Fruit fly (Drosophila melanogaster) whole organism, wandering third instar larva: ENCODE data around the gene CG42540.

Experiments
- Abd-B ChIP-seq: fragments of >200 bp; optimal IDR thresholded peaks from 2 replicates; lab custom pipeline; 2017; ENCODE audit warnings: missing biosample characterization, missing genetic modification characterization
- CG32264 ChIP-seq: fragments of 200-800 bp; sonication (Bioruptor generic); optimal IDR thresholded peaks from 2 replicates; lab custom pipeline; 2016; ENCODE audit warnings: missing biosample characterization, missing genetic modification characterization
- CG9705 ChIP-seq: fragments of 200-800 bp; sonication (Bioruptor generic); optimal IDR thresholded peaks from 2 replicates; lab custom pipeline; 2018; ENCODE audit warnings: missing biosample characterization, mild to moderate bottlenecking, missing genetic modification characterization
- CrebA ChIP-seq: fragments of 200-800 bp; sonication (Bioruptor generic); optimal IDR thresholded peaks from 2 replicates; lab custom pipeline; 2016; ENCODE audit warnings: missing biosample characterization, mild to moderate bottlenecking, missing genetic modification characterization, borderline replicate concordance
- Dif ChIP-seq: fragments of 200-275, 200-300 bp; sonication (Bioruptor generic); optimal IDR thresholded peaks from 2 replicates; lab custom pipeline; 2018; ENCODE audit warnings: missing biosample characterization, missing genetic modification characterization; ENCODE audit not compliant: partially characterized antibody
- GATAd ChIP-seq: sonication (Bioruptor generic); optimal IDR thresholded peaks from 2 replicates; lab custom pipeline; 2016; ENCODE audit warnings: missing biosample characterization, missing genetic modification characterization
- HLH106 ChIP-seq: fragments of 200-800 bp; optimal IDR thresholded peaks from 3 replicates; lab custom pipeline; 2019; ENCODE audit warnings: missing biosample characterization, mild to moderate bottlenecking, missing genetic modification characterization, moderate library complexity
- Hnf4 ChIP-seq: fragments of 200-800 bp; sonication (Bioruptor generic); optimal IDR thresholded peaks from 2 replicates; lab custom pipeline; 2016; ENCODE audit warnings: missing biosample characterization, mild to moderate bottlenecking, missing genetic modification characterization
- Hr83 ChIP-seq: fragments of 200-300 bp; sonication (Bioruptor generic); optimal IDR thresholded peaks from 2 replicates; lab custom pipeline; 2016; ENCODE audit warnings: missing biosample characterization, mild to moderate bottlenecking, missing genetic modification characterization, moderate library complexity; ENCODE audit not compliant: poor library complexity, severe bottlenecking
- Jra ChIP-seq: sonication (Bioruptor generic); optimal IDR thresholded peaks from 2 replicates; lab custom pipeline; 2016; ENCODE audit warnings: missing biosample characterization, missing genetic modification characterization
- Mio ChIP-seq: sonication (Bioruptor generic); optimal IDR thresholded peaks from 2 replicates; lab custom pipeline; 2016; ENCODE audit warnings: missing biosample characterization, missing genetic modification characterization
- Myc ChIP-seq: fragments of >200 bp; optimal IDR thresholded peaks from 2 replicates; lab custom pipeline; 2017
- N ChIP-seq: fragments of >200 bp; optimal IDR thresholded peaks from 2 replicates; lab custom pipeline; 2018; ENCODE audit warnings: missing biosample characterization, missing external identifiers, missing genetic modification characterization
- OdsH ChIP-seq: fragments of 200-800 bp; sonication (Bioruptor generic); optimal IDR thresholded peaks from 2 replicates; lab custom pipeline; 2016; ENCODE audit warnings: missing biosample characterization, mild to moderate bottlenecking, missing genetic modification characterization
- Rel ChIP-seq, 2 experiments: fragments of 200-800 bp; sonication (Bioruptor generic) in 1 of 2; optimal IDR thresholded peaks; 2 replicates in 1 of 2; 3 replicates in 1 of 2; lab custom pipeline; 2016 to 2019; ENCODE audit warnings: mild to moderate bottlenecking in 2 of 2, missing biosample characterization in 2 of 2, missing genetic modification characterization in 2 of 2, moderate library complexity in 1 of 2
- Sp1 ChIP-seq: fragments of 200-800 bp; sonication (Bioruptor generic); optimal IDR thresholded peaks from 3 replicates; lab custom pipeline; 2019; ENCODE audit warnings: missing biosample characterization, mild to moderate bottlenecking, missing genetic modification characterization, moderate library complexity
- Vsx2 ChIP-seq: fragments of 200-300, 225-300 bp; sonication (Bioruptor generic); optimal IDR thresholded peaks from 2 replicates; lab custom pipeline; 2018; ENCODE audit warnings: missing biosample characterization, missing genetic modification characterization; ENCODE audit not compliant: partially characterized antibody
- br ChIP-seq: fragments of 200-800 bp; sonication (Bioruptor generic); optimal IDR thresholded peaks from 2 replicates; lab custom pipeline; 2016; ENCODE audit warnings: missing biosample characterization, missing genetic modification characterization
- brk ChIP-seq: fragments of 200-800 bp; sonication (Bioruptor generic); optimal IDR thresholded peaks from 2 replicates; lab custom pipeline; 2016; ENCODE audit warnings: missing biosample characterization, mild to moderate bottlenecking, missing genetic modification characterization
- dl ChIP-seq, 2 experiments: fragments of 175-275, 200-275 bp in 1 of 2; fragments of 200-275 bp in 1 of 2; sonication (Bioruptor generic); optimal IDR thresholded peaks; lab custom pipeline; 2018; ENCODE audit warnings: mild to moderate bottlenecking in 2 of 2, missing biosample characterization in 2 of 2, missing genetic modification characterization in 2 of 2, moderate library complexity in 2 of 2; ENCODE audit not compliant: partially characterized antibody in 2 of 2, insufficient read depth in 1 of 2
- dsf ChIP-seq: sonication (Bioruptor generic); optimal IDR thresholded peaks from 2 replicates; lab custom pipeline; 2016; ENCODE audit warnings: missing biosample characterization, missing genetic modification characterization, borderline replicate concordance
- ey ChIP-seq: fragments of 200-800 bp; sonication (Bioruptor generic); optimal IDR thresholded peaks from 2 replicates; lab custom pipeline; 2016; ENCODE audit warnings: missing biosample characterization, missing genetic modification characterization
- foxo ChIP-seq, 2 experiments: fragments of 200-800 bp; sonication (Bioruptor generic); optimal IDR thresholded peaks; 2 replicates in 1 of 2; 3 replicates in 1 of 2; lab custom pipeline; 2016 to 2017; ENCODE audit warnings: missing biosample characterization in 2 of 2, missing genetic modification characterization in 2 of 2
- fru ChIP-seq: fragments of 200-800 bp; sonication (Bioruptor generic); optimal IDR thresholded peaks from 3 replicates; lab custom pipeline; 2016; ENCODE audit warnings: missing biosample characterization, mild to moderate bottlenecking, missing genetic modification characterization
- h ChIP-seq: fragments of 200-800 bp; sonication (Bioruptor generic); optimal IDR thresholded peaks from 3 replicates; lab custom pipeline; 2016; ENCODE audit warnings: missing biosample characterization, mild to moderate bottlenecking, missing genetic modification characterization
- jim ChIP-seq: fragments of 175-275, 200-325 bp; sonication (Bioruptor generic); optimal IDR thresholded peaks from 2 replicates; lab custom pipeline; 2016; ENCODE audit warnings: missing biosample characterization, mild to moderate bottlenecking, missing genetic modification characterization
- lola ChIP-seq: fragments of >200 bp; optimal IDR thresholded peaks from 2 replicates; lab custom pipeline; 2017; ENCODE audit warnings: missing biosample characterization, missing genetic modification characterization
- pan ChIP-seq: fragments of >200 bp; optimal IDR thresholded peaks from 2 replicates; lab custom pipeline; 2017
- psq ChIP-seq: fragments of 200-800 bp; sonication (Bioruptor generic); optimal IDR thresholded peaks from 3 replicates; lab custom pipeline; 2017; ENCODE audit warnings: missing biosample characterization, mild to moderate bottlenecking, missing genetic modification characterization, moderate library complexity
- rgr ChIP-seq: fragments of 200-800 bp; sonication (Bioruptor generic); optimal IDR thresholded peaks from 3 replicates; lab custom pipeline; 2016; ENCODE audit warnings: missing biosample characterization, mild to moderate bottlenecking, missing genetic modification characterization
- sage ChIP-seq: fragments of 200-800 bp; sonication (Bioruptor generic); optimal IDR thresholded peaks from 2 replicates; lab custom pipeline; 2016; ENCODE audit warnings: missing biosample characterization, mild to moderate bottlenecking, missing genetic modification characterization
- sv ChIP-seq: fragments of 200-800 bp; sonication (Bioruptor generic); optimal IDR thresholded peaks from 3 replicates; lab custom pipeline; 2016; ENCODE audit warnings: missing biosample characterization, missing genetic modification characterization
- tai ChIP-seq: sonication (Bioruptor generic); optimal IDR thresholded peaks from 2 replicates; lab custom pipeline; 2016; ENCODE audit warnings: missing biosample characterization, missing genetic modification characterization
- usp ChIP-seq: fragments of >200 bp; optimal IDR thresholded peaks from 2 replicates; lab custom pipeline; 2017; ENCODE audit warnings: missing biosample characterization, missing genetic modification characterization
- woc ChIP-seq: sonication (Bioruptor generic); optimal IDR thresholded peaks from 2 replicates; lab custom pipeline; 2016; ENCODE audit warnings: missing biosample characterization, mild to moderate bottlenecking, missing genetic modification characterization

CG42540 gene

DNA sequence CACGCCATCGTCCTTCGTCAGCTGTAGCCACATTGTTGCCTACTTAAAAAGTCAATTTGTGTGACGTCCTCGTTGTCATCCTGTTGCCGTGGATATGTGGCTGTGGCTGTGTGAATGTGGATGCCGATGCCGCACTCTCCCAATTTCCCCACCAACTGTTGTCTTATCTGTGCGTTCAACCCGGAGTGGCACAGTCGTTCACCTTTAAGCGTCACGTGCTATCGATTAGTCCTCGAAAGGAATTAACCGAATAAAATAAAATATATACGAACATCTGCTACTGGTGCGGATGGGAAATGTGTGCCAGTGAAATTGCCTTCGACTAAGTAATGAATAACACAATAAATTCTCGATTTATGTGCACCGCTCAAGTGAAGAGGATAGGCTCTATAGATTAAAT lies 46.4 kb downstream of the CG42540 start:
- TF ChIP-seq Dif (no peak), OdsH (GFP tag; lab: Kevin White, UChicago) (no peak), Jra (no peak), woc (GFP tag; lab: Kevin White, UChicago) (no peak), lola (GFP tag; lab: Kevin White, UChicago) (no peak), tai (GFP tag; lab: Kevin White, UChicago) (no peak), Mio (GFP tag; lab: Kevin White, UChicago) (no peak), CrebA (GFP tag; lab: Kevin White, UChicago) (no peak), Hnf4 (GFP tag; lab: Kevin White, UChicago) (no peak), ey (GFP tag; lab: Kevin White, UChicago) (no peak), CG32264 (GFP tag; lab: Kevin White, UChicago) (no peak), rgr (no peak), HLH106 (no peak), usp (GFP tag; lab: Kevin White, UChicago) (no peak)
- TF ChIP-seq, all 38 proteins: peak for 0

DNA sequence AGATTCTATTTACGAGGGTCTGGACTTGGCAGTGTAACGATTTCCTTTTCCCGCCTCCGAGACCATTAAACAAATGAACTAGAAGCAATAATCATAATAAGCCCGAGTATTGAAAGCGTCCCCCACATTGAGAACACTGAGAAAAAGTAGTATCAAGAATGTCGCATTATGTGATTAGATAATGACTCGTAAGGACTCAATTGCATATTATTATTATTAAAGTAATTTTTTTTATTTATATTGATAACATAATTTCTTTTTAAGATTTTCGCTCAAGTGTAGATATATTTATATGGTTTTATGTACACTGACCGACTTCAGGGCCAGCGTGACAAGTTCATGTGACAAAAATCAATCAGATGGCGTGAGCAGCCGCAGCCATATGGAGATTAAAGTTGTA lies 47.6 kb downstream of the CG42540 start:
- TF ChIP-seq foxo (GFP tag; optimal IDR thresholded peaks at IDR 0.05; lab: Kevin White, UChicago) = no peak
- no peak for TF ChIP-seq dsf
- no peak for TF ChIP-seq fru (GFP tag; lab: Kevin White, UChicago)
- no peak for TF ChIP-seq Sp1
- TF ChIP-seq sv (GFP tag; lab: Kevin White, UChicago) = no peak
- no peak for TF ChIP-seq tai (GFP tag; lab: Kevin White, UChicago)
- no peak for TF ChIP-seq GATAd (GFP tag; lab: Kevin White, UChicago)
- no peak for TF ChIP-seq sage (GFP tag; lab: Kevin White, UChicago)
- TF ChIP-seq brk (GFP tag; lab: Kevin White, UChicago) = no peak
- TF ChIP-seq Hr83 = no peak
- TF ChIP-seq, all 38 proteins: peak for 0

DNA sequence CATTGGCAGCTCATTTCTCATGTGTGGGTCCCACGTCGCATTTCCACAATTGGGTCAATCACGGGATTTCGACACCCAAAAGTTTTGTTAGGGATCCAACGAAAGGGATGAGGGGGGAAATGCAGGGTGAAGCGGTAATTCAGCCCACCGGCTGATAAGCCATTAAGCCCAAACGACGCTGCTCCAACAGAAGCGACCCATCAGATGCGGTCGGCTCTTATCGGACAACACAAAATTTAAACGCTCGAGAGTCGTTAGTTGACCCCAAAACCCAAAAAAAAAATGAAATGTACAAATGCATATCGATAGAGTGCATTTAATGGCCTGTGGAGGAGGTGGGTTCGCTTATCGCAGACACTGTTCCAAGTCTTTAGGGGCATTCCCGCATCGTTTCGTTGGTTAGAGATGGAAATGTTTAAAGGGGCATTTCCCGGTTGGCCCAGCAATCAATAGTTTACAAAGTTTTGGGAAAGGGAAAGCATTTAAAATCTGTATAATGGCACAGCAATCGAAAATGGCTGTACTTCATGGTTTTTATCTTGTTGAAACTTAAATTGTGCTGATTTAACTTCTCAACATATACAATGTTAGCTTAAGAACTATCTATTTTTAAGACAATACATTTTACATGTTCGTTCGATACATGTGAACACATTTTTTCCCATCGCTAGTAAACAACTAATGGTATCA lies 51.0 kb downstream of the CG42540 start:
- TF ChIP-seq HLH106 = no peak
- TF ChIP-seq Rel (GFP tag; optimal IDR thresholded peaks at IDR 0.05; lab: Kevin White, UChicago) = no peak
- peak; percentile 61 for TF ChIP-seq Rel (tag; optimal IDR thresholded peaks at IDR 0.05; lab: Kevin White, UChicago)

DNA sequence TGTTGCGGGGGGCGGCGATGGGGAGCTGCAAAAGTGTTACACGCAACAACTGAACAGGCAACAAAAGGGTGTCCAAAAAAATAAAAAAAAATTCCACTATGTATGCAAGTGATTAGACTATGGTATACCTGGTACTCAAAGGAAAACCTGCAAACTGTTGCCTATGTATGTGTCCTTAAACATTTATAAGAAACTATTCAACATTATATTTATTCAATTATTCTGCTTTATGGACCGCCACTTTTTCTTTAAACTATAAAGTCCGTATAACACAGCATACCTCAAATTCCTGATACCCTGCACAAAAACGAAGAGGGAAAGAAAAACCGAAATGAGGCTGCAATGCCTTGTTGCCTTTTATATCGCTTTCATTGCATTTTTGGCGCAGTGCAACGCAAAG lies 51.8 kb downstream of the CG42540 start:
- TF ChIP-seq Hnf4 (GFP tag; lab: Kevin White, UChicago) (no peak), Jra (no peak), tai (GFP tag; lab: Kevin White, UChicago) (no peak), lola (GFP tag; lab: Kevin White, UChicago) (no peak), woc (GFP tag; lab: Kevin White, UChicago) (no peak), OdsH (GFP tag; lab: Kevin White, UChicago) (no peak), Vsx2 (GFP tag; lab: Kevin White, UChicago) (no peak), HLH106 (peak; percentile 41), fru (GFP tag; lab: Kevin White, UChicago) (peak; percentile 24), brk (GFP tag; lab: Kevin White, UChicago) (no peak), foxo (GFP tag; optimal IDR thresholded peaks at IDR 0.05; lab: Kevin White, UChicago) (peak in 1 of 2 experiments; percentile 23), pan (lab: Kevin White, UChicago) (peak; percentile 2), Abd-B (GFP tag; lab: Kevin White, UChicago) (no peak), rgr (no peak), sage (GFP tag; lab: Kevin White, UChicago) (no peak), Mio (GFP tag; lab: Kevin White, UChicago) (no peak), psq (GFP tag; lab: Kevin White, UChicago) (peak; percentile 21), ey (GFP tag; lab: Kevin White, UChicago) (peak; percentile 11), Myc (no peak), h (peak; percentile 32)

DNA sequence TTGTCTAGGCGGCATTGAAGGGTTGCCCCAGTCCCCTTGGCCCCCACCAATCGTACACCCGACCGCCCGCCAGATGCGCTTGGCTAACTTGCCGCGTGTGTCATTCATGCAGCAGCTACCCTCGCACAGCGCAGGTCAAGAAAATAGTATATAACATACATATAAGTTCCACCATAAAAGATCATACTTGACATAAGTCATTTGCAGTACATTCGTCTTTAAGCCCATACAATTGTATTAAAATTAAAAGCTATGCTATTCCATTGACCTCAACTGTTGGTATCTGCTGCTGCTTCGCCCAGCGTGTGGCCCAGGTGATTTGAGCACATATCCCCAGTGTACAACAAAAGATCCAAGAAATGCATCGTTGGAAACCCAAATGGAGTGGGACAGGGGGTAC lies 55.4 kb downstream of the CG42540 start:
- TF ChIP-seq HLH106 = peak; percentile 40
- TF ChIP-seq jim (GFP tag; lab: Kevin White, UChicago) = no peak
- TF ChIP-seq br (GFP tag; lab: Kevin White, UChicago) = peak; percentile 43
- no peak for TF ChIP-seq dsf
- no peak for TF ChIP-seq dl (GFP tag; optimal IDR thresholded peaks at IDR 0.05; lab: Kevin White, UChicago; ENCODE audit: insufficient read depth in 1 of 2, partially characterized antibody in 2 of 2)
- TF ChIP-seq Hr83 = no peak
- TF ChIP-seq Hnf4 (GFP tag; lab: Kevin White, UChicago) = peak; percentile 47
- TF ChIP-seq sage (GFP tag; lab: Kevin White, UChicago) = peak; percentile 4
- no peak for TF ChIP-seq Jra
- peak; percentile 61 for TF ChIP-seq ey (GFP tag; lab: Kevin White, UChicago)
- no peak for TF ChIP-seq Myc
- TF ChIP-seq usp (GFP tag; lab: Kevin White, UChicago) = no peak
- TF ChIP-seq Abd-B (GFP tag; lab: Kevin White, UChicago) = no peak
- TF ChIP-seq Vsx2 (GFP tag; lab: Kevin White, UChicago) = no peak
- peak; percentile 31 for TF ChIP-seq sv (GFP tag; lab: Kevin White, UChicago)
- TF ChIP-seq CrebA (GFP tag; lab: Kevin White, UChicago) = no peak
- TF ChIP-seq Rel (GFP tag; optimal IDR thresholded peaks at IDR 0.05; lab: Kevin White, UChicago) = no peak
- no peak for TF ChIP-seq Rel (tag; optimal IDR thresholded peaks at IDR 0.05; lab: Kevin White, UChicago)
- peak; percentile 56 for TF ChIP-seq rgr
- TF ChIP-seq N (GFP tag; lab: Kevin White, UChicago) = no peak
- TF ChIP-seq GATAd (GFP tag; lab: Kevin White, UChicago) = no peak
- no peak for TF ChIP-seq CG9705 (GFP tag; lab: Kevin White, UChicago)
- no peak for TF ChIP-seq pan (lab: Kevin White, UChicago)
- peak in 1 of 2 experiments; percentile 65 for TF ChIP-seq foxo (GFP tag; optimal IDR thresholded peaks at IDR 0.05; lab: Kevin White, UChicago)
- peak; percentile 25 for TF ChIP-seq woc (GFP tag; lab: Kevin White, UChicago)
- TF ChIP-seq psq (GFP tag; lab: Kevin White, UChicago) = peak; percentile 26
- TF ChIP-seq CG32264 (GFP tag; lab: Kevin White, UChicago) = no peak
- no peak for TF ChIP-seq Dif
